Fruit fly (Drosophila melanogaster) whole organism, embryonic: Measurements from ENCODE around the gene CG6230.
A peak's percentile ranks its signal among the peaks of the same experiment; 100 is the strongest.

Experiments
- CG1024 ChIP-seq: fragments of 200-800 bp; sonication (Bioruptor generic); IDR thresholded peaks from 2 replicates; pipeline ENCODE4 v1.3.6; 2022; ENCODE audit warnings: missing biosample characterization, missing genetic modification characterization
- CG10366 ChIP-seq: fragments of 200-800 bp; sonication (Bioruptor generic); IDR thresholded peaks from 2 replicates; pipeline ENCODE4 v1.3.6; 2022; ENCODE audit warnings: missing biosample characterization, missing genetic modification characterization
- CG11456 ChIP-seq: fragments of 200-800 bp; sonication (Bioruptor generic); IDR thresholded peaks from 3 replicates; pipeline ENCODE4 v1.3.6; 2022; ENCODE audit warnings: missing biosample characterization, missing genetic modification characterization
- CG12299 ChIP-seq: fragments of 200-800 bp; sonication (Bioruptor generic); optimal IDR thresholded peaks from 2 replicates; lab custom pipeline; 2018; ENCODE audit warnings: missing biosample characterization, mild to moderate bottlenecking, missing genetic modification characterization
- CG12659 ChIP-seq: fragments of 200-800 bp; sonication (Bioruptor generic); optimal IDR thresholded peaks from 3 replicates; lab custom pipeline; 2017; ENCODE audit warnings: mild to moderate bottlenecking, missing biosample characterization, missing genetic modification reagents, missing genetic modification characterization
- CG13123 ChIP-seq: fragments of 200-800 bp; sonication (Bioruptor generic); optimal IDR thresholded peaks from 2 replicates; lab custom pipeline; 2016; ENCODE audit warnings: missing biosample characterization, missing genetic modification characterization
- CG15514 ChIP-seq: fragments of 200-800 bp; sonication (Bioruptor generic); optimal IDR thresholded peaks from 3 replicates; lab custom pipeline; 2017; ENCODE audit warnings: missing biosample characterization, missing genetic modification characterization, mild to moderate bottlenecking, moderate library complexity, missing genetic modification reagents
- CG17385 ChIP-seq: fragments of 200-800 bp; sonication (Bioruptor generic); optimal IDR thresholded peaks from 3 replicates; lab custom pipeline; 2018; ENCODE audit warnings: missing biosample characterization, mild to moderate bottlenecking, missing genetic modification characterization
- CG17568 ChIP-seq: fragments of 200-800 bp; sonication (Bioruptor generic); optimal IDR thresholded peaks from 2 replicates; lab custom pipeline; 2018; ENCODE audit warnings: missing biosample characterization, mild to moderate bottlenecking, missing genetic modification characterization, moderate library complexity
- CG18599 ChIP-seq: fragments of 200-800 bp; sonication (Bioruptor generic); optimal IDR thresholded peaks from 3 replicates; lab custom pipeline; 2017; ENCODE audit warnings: missing biosample characterization, missing genetic modification characterization, mild to moderate bottlenecking, moderate library complexity, missing genetic modification reagents
- CG2129 ChIP-seq: fragments of 200-800 bp; sonication (Bioruptor generic); IDR thresholded peaks from 2 replicates; pipeline ENCODE4 v1.3.6; 2022; ENCODE audit warnings: missing biosample characterization, missing genetic modification characterization; ENCODE audit not compliant: partially characterized antibody
- CG3995 ChIP-seq: fragments of 200-800 bp; sonication (Bioruptor generic); optimal IDR thresholded peaks from 3 replicates; lab custom pipeline; 2016; ENCODE audit warnings: missing biosample characterization, missing genetic modification characterization
- CG4282 ChIP-seq: fragments of 200-800 bp; sonication (Bioruptor generic); optimal IDR thresholded peaks from 2 replicates; lab custom pipeline; 2016; ENCODE audit warnings: missing biosample characterization, missing genetic modification characterization
- Dbx ChIP-seq: fragments of 200-800 bp; sonication (Bioruptor generic); IDR thresholded peaks from 3 replicates; pipeline ENCODE4 v1.3.6; 2022; ENCODE audit warnings: missing biosample characterization, missing genetic modification characterization
- Deaf1 ChIP-seq: fragments of 200-800 bp; optimal IDR thresholded peaks from 3 replicates; lab custom pipeline; 2019; ENCODE audit warnings: missing biosample characterization, mild to moderate bottlenecking, missing genetic modification characterization, moderate library complexity
- Gug ChIP-seq: fragments of 200-800 bp; sonication (Bioruptor generic); IDR thresholded peaks from 4 replicates; pipeline ENCODE4 v1.3.6; 2022; ENCODE audit warnings: missing biosample characterization, missing genetic modification characterization
- HLH54F ChIP-seq: fragments of 200-800 bp; sonication (Bioruptor generic); optimal IDR thresholded peaks from 3 replicates; lab custom pipeline; 2016; ENCODE audit warnings: missing biosample characterization, missing genetic modification characterization
- Hmr ChIP-seq: fragments of 200-800 bp; sonication (Bioruptor generic); optimal IDR thresholded peaks from 3 replicates; lab custom pipeline; 2017; ENCODE audit warnings: mild to moderate bottlenecking, missing biosample characterization, missing genetic modification reagents, missing genetic modification characterization
- Hsf ChIP-seq: fragments of 200-800 bp; sonication (Bioruptor generic); optimal IDR thresholded peaks from 3 replicates; lab custom pipeline; 2016; ENCODE audit warnings: missing biosample characterization, missing genetic modification characterization
- MESR4 ChIP-seq: fragments of 200-800 bp; sonication (Bioruptor generic); optimal IDR thresholded peaks from 2 replicates; lab custom pipeline; 2018; ENCODE audit warnings: missing biosample characterization, mild to moderate bottlenecking, missing genetic modification characterization, moderate library complexity
- NFAT ChIP-seq: fragments of 200-800 bp; sonication (Bioruptor generic); IDR thresholded peaks from 2 replicates; pipeline ENCODE4 v1.3.6; 2022; ENCODE audit warnings: missing biosample characterization, missing genetic modification characterization
- PHDP ChIP-seq: fragments of 200-800 bp; sonication (Bioruptor generic); optimal IDR thresholded peaks from 3 replicates; lab custom pipeline; 2018; ENCODE audit warnings: missing biosample characterization, mild to moderate bottlenecking, missing genetic modification characterization, moderate library complexity
- Rx ChIP-seq: fragments of 200-800 bp; sonication (Bioruptor generic); IDR thresholded peaks from 2 replicates; pipeline ENCODE4 v1.3.6; 2022; ENCODE audit warnings: missing biosample characterization, missing genetic modification characterization
- Trl ChIP-seq, 3 experiments: fragments of >200 bp in 2 of 3; fragments of 200-800 bp in 1 of 3; sonication (Bioruptor generic) in 1 of 3; optimal IDR thresholded peaks; 2 replicates in 1 of 3; 3 replicates in 2 of 3; lab custom pipeline; 2016 to 2017; ENCODE audit warnings: missing biosample characterization in 1 of 3, missing genetic modification characterization in 1 of 3
- ac ChIP-seq: fragments of 200-800 bp; sonication (Bioruptor generic); optimal IDR thresholded peaks from 3 replicates; lab custom pipeline; 2017; ENCODE audit warnings: missing biosample characterization, mild to moderate bottlenecking, missing genetic modification characterization
- ato ChIP-seq: fragments of 200-800 bp; sonication (Bioruptor generic); IDR thresholded peaks from 2 replicates; pipeline ENCODE4 v1.3.6; 2022; ENCODE audit warnings: missing biosample characterization, missing genetic modification characterization; ENCODE audit not compliant: partially characterized antibody
- bbx ChIP-seq: fragments of 200-800 bp; sonication (Bioruptor generic); IDR thresholded peaks from 2 replicates; pipeline ENCODE4 v1.3.6; 2022; ENCODE audit warnings: missing biosample characterization, missing genetic modification characterization; ENCODE audit not compliant: partially characterized antibody
- bcd ChIP-seq: fragments of 200-800 bp; sonication (Bioruptor generic); optimal IDR thresholded peaks from 2 replicates; lab custom pipeline; 2017; ENCODE audit warnings: missing biosample characterization, mild to moderate bottlenecking, missing genetic modification characterization
- bowl ChIP-seq: fragments of 200-800 bp; sonication (Bioruptor generic); IDR thresholded peaks from 2 replicates; pipeline ENCODE4 v1.3.6; 2022; ENCODE audit warnings: missing biosample characterization, missing genetic modification characterization
- dpn ChIP-seq, 2 experiments: fragments of 200-800 bp; sonication (Bioruptor generic); optimal IDR thresholded peaks; 3 replicates each; lab custom pipeline; 2016; ENCODE audit warnings: missing biosample characterization in 2 of 2, missing genetic modification characterization in 2 of 2
- dysf ChIP-seq: fragments of 200-800 bp; sonication (Bioruptor generic); IDR thresholded peaks from 3 replicates; pipeline ENCODE4 v1.3.6; 2022; ENCODE audit warnings: missing biosample characterization, missing genetic modification characterization
- ewg ChIP-seq: fragments of 200-800 bp; sonication (Bioruptor generic); optimal IDR thresholded peaks from 3 replicates; lab custom pipeline; 2017; ENCODE audit warnings: mild to moderate bottlenecking, missing biosample characterization, missing genetic modification reagents, missing genetic modification characterization
- fru ChIP-seq: fragments of >200 bp; optimal IDR thresholded peaks from 2 replicates; lab custom pipeline; 2017
- mld ChIP-seq: fragments of 200-800 bp; sonication (Bioruptor generic); IDR thresholded peaks from 3 replicates; pipeline ENCODE4 v1.3.6; 2022; ENCODE audit warnings: missing biosample characterization, missing genetic modification characterization; ENCODE audit not compliant: partially characterized antibody
- nmo ChIP-seq: fragments of 200-800 bp; sonication (Bioruptor generic); optimal IDR thresholded peaks from 2 replicates; lab custom pipeline; 2018; ENCODE audit warnings: missing biosample characterization, mild to moderate bottlenecking, missing genetic modification characterization, moderate library complexity
- otp ChIP-seq: fragments of 200-800 bp; sonication (Bioruptor generic); IDR thresholded peaks from 3 replicates; pipeline ENCODE4, ENCODE4 v1.3.6; 2022; ENCODE audit warnings: missing biosample characterization, missing genetic modification characterization
- pb ChIP-seq: fragments of 200-800 bp; sonication (Bioruptor generic); optimal IDR thresholded peaks from 3 replicates; lab custom pipeline; 2016; ENCODE audit warnings: missing biosample characterization, missing genetic modification characterization
- phol ChIP-seq: fragments of 200-800 bp; sonication (Bioruptor generic); optimal IDR thresholded peaks from 3 replicates; lab custom pipeline; 2018; ENCODE audit warnings: missing biosample characterization, mild to moderate bottlenecking, missing genetic modification characterization, moderate library complexity
- pnt ChIP-seq: fragments of 200-800 bp; sonication (Bioruptor generic); optimal IDR thresholded peaks from 3 replicates; lab custom pipeline; 2016; ENCODE audit warnings: missing biosample characterization, missing genetic modification characterization
- prd ChIP-seq, 3 experiments: fragments of >200 bp in 2 of 3; fragments of 200-800 bp in 1 of 3; sonication (Bioruptor generic) in 1 of 3; optimal IDR thresholded peaks in 2 of 3; IDR thresholded peaks in 1 of 3; 2 replicates in 2 of 3; 3 replicates in 1 of 3; pipeline versions ENCODE4 v1.3.6 to Lab custom; 2017 to 2022; ENCODE audit warnings: missing biosample characterization in 1 of 3, missing genetic modification characterization in 1 of 3
- pum ChIP-seq: fragments of 200-800 bp; sonication (Bioruptor generic); optimal IDR thresholded peaks from 2 replicates; lab custom pipeline; 2016; ENCODE audit warnings: missing biosample characterization, missing genetic modification characterization
- pzg ChIP-seq: fragments of 200-800 bp; sonication (Bioruptor generic); optimal IDR thresholded peaks from 3 replicates; lab custom pipeline; 2018; ENCODE audit warnings: missing biosample characterization, mild to moderate bottlenecking, missing genetic modification characterization, moderate library complexity
- run ChIP-seq: fragments of 200-800 bp; sonication (Bioruptor generic); optimal IDR thresholded peaks from 3 replicates; lab custom pipeline; 2018; ENCODE audit warnings: missing biosample characterization, mild to moderate bottlenecking, missing genetic modification characterization
- scrt ChIP-seq: fragments of 200-800 bp; sonication (Bioruptor generic); optimal IDR thresholded peaks from 2 replicates; lab custom pipeline; 2018; ENCODE audit warnings: missing biosample characterization, mild to moderate bottlenecking, missing genetic modification characterization, moderate library complexity
- sim ChIP-seq: fragments of 200-800 bp; sonication (Bioruptor generic); IDR thresholded peaks from 2 replicates; pipeline ENCODE4 v1.3.6; 2022; ENCODE audit warnings: missing biosample characterization, missing genetic modification characterization
- sqz ChIP-seq: fragments of 200-800 bp; sonication (Bioruptor generic); optimal IDR thresholded peaks from 3 replicates; lab custom pipeline; 2018; ENCODE audit warnings: missing biosample characterization, mild to moderate bottlenecking, missing genetic modification characterization
- toy ChIP-seq: fragments of 200-800 bp; sonication (Bioruptor generic); IDR thresholded peaks from 2 replicates; pipeline ENCODE4 v1.3.6; 2022; ENCODE audit warnings: missing biosample characterization, missing genetic modification characterization
- unc-4 ChIP-seq: fragments of 200-800 bp; sonication (Bioruptor generic); IDR thresholded peaks from 2 replicates; pipeline ENCODE4 v1.3.6; 2022; ENCODE audit warnings: missing biosample characterization, missing genetic modification characterization; ENCODE audit not compliant: partially characterized antibody

Gene CG6230

DNA sequence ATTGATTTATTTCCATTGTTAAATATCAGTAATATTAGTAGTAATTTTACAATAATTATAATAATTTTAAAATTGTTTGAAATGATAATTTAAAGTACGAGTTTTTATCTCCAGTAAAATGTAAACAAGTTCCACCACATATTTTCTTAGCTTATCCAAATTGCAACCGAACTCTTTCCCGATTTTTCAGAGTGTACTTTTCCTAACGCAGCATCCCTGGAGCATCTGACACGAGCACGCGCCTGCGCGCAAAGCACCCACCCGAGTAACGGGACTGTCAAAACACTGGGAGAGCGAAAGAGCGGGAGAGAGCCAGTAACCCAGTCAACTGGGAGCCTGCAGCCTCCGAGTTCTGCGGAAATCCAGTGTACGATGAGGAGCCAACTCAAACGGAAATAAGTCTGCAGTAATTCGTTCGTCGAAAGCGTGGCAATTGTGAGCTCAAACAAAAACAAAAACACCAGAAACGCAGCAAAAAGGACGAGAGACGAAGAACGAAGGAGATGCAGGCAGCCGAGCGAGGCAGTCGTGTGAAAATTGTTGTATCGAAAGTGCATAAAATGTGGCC is 33.7 kb downstream of the CG6230 start, which contains the start of gene CG16854:
Gene CG16854, plus strand, starts transcription at position 365 of the 568 bp plus-strand sequence.
- TF ChIP-seq Trl (optimal IDR thresholded peaks at IDR 0.05; lab: Kevin White, UChicago) (peak; percentile 41 to 51), Trl (GFP tag; optimal IDR thresholded peaks at IDR 0.05; lab: Kevin White, UChicago) (peak; percentile 24), run (tag; lab: Kevin White, UChicago) (no peak), CG13123 (GFP tag; lab: Kevin White, UChicago) (no peak), pzg (GFP tag; lab: Kevin White, UChicago) (peak; percentile 27), Gug (peak; percentile 18; the same call in 1 of the 4 replicates), bowl (GFP tag; lab: Robert Waterston, UW) (0 out of 2 replicates have a peak, but pooled peaks have one; percentile 44), CG4282 (GFP tag; lab: Kevin White, UChicago) (no peak), HLH54F (no peak), otp (GFP tag; lab: Robert Waterston, UW) (no peak), sqz (GFP tag; lab: Kevin White, UChicago) (no peak), MESR4 (GFP tag; lab: Kevin White, UChicago) (no peak), toy (GFP tag; lab: Robert Waterston, UW) (no peak), CG17568 (GFP tag; lab: Kevin White, UChicago) (no peak), Hsf (GFP tag; lab: Kevin White, UChicago) (no peak), phol (tag; lab: Kevin White, UChicago) (no peak), prd (optimal IDR thresholded peaks at IDR 0.05; lab: Kevin White, UChicago) (no peak), prd (GFP tag; IDR thresholded peaks at IDR 0.05; lab: Robert Waterston, UW) (0 out of 3 replicates have a peak, but pooled peaks have one; percentile 17), CG10366 (GFP tag; lab: Robert Waterston, UW) (peak; percentile 9; the same call in 1 of the 2 replicates), CG3995 (GFP tag; lab: Kevin White, UChicago) (no peak), CG12299 (no peak), fru (no peak), pb (no peak), dysf (GFP tag; lab: Robert Waterston, UW) (0 out of 3 replicates have a peak, but pooled peaks have one; percentile 34), CG1024 (GFP tag; lab: Robert Waterston, UW) (no peak), ewg (peak; percentile 99), CG15514 (peak; percentile 32), Deaf1 (tag; lab: Kevin White, UChicago) (peak; percentile 64), CG17385 (GFP tag; lab: Kevin White, UChicago) (no peak), Hmr (peak; percentile 18), dpn (GFP tag; optimal IDR thresholded peaks at IDR 0.05; lab: Kevin White, UChicago) (peak in 1 of 2 experiments; percentile 4), pnt (no peak), Dbx (GFP tag; lab: Robert Waterston, UW) (no peak), CG2129 (no peak), ato (GFP tag; lab: Robert Waterston, UW) (no peak), CG11456 (GFP tag; lab: Robert Waterston, UW) (0 out of 3 replicates have a peak, but pooled peaks have one; percentile 7), NFAT (GFP tag; lab: Robert Waterston, UW) (peak; percentile 35; the same call in 1 of the 2 replicates), CG12659 (GFP tag; lab: Kevin White, UChicago) (peak; percentile 10), ac (GFP tag; lab: Kevin White, UChicago) (no peak), Rx (GFP tag; lab: Robert Waterston, UW) (0 out of 2 replicates have a peak, but pooled peaks have one; percentile 11), bcd (GFP tag; lab: Kevin White, UChicago) (peak; percentile 17), scrt (GFP tag; lab: Kevin White, UChicago) (peak; percentile 0), mld (0 out of 3 replicates have a peak, but pooled peaks have one; percentile 28), bbx (GFP tag; lab: Robert Waterston, UW) (0 out of 2 replicates have a peak, but pooled peaks have one; percentile 16), pum (GFP tag; lab: Kevin White, UChicago) (no peak), sim (no peak), PHDP (tag; lab: Kevin White, UChicago) (no peak), unc-4 (GFP tag; lab: Robert Waterston, UW) (no peak), nmo (GFP tag; lab: Kevin White, UChicago) (no peak), CG18599 (peak; percentile 47)
